Fruit fly (Drosophila melanogaster) whole organism, embryonic: Measurements from ENCODE around the gene PAPLA1.

Experiments used
- ATbp ChIP-seq: fragments of 200-800 bp; sonication (Bioruptor generic); optimal IDR thresholded peaks from 2 replicates; lab custom pipeline; 2017; ENCODE audit warnings: missing biosample characterization, mild to moderate bottlenecking, missing genetic modification characterization, missing genetic modification reagents
- BEAF-32 ChIP-seq: fragments of 200-800 bp; sonication (Bioruptor generic); optimal IDR thresholded peaks from 3 replicates; lab custom pipeline; 2017; ENCODE audit warnings: missing biosample characterization, missing genetic modification characterization, mild to moderate bottlenecking, moderate library complexity, missing genetic modification reagents
- Bdp1 ChIP-seq: fragments of 200-800 bp; sonication (Bioruptor generic); optimal IDR thresholded peaks from 3 replicates; lab custom pipeline; 2016; ENCODE audit warnings: missing biosample characterization, missing genetic modification characterization
- Bgb ChIP-seq: fragments of 200-800 bp; sonication (Bioruptor generic); IDR thresholded peaks from 2 replicates; pipeline ENCODE4 v1.3.6; 2022; ENCODE audit warnings: missing biosample characterization, missing genetic modification characterization; ENCODE audit not compliant: partially characterized antibody
- CG10366 ChIP-seq: fragments of 200-800 bp; sonication (Bioruptor generic); IDR thresholded peaks from 2 replicates; pipeline ENCODE4 v1.3.6; 2022; ENCODE audit warnings: missing biosample characterization, missing genetic modification characterization
- CG10959 ChIP-seq: fragments of 200-800 bp; sonication (Bioruptor generic); IDR thresholded peaks from 2 replicates; pipeline ENCODE4 v1.3.6; 2022; ENCODE audit warnings: missing biosample characterization, missing genetic modification characterization
- CG12744 ChIP-seq: fragments of 200-800 bp; sonication (Bioruptor generic); optimal IDR thresholded peaks from 2 replicates; lab custom pipeline; 2016; ENCODE audit warnings: missing biosample characterization, missing genetic modification characterization
- CG14965 ChIP-seq: fragments of 200-800 bp; sonication (Bioruptor generic); optimal IDR thresholded peaks from 2 replicates; lab custom pipeline; 2016; ENCODE audit warnings: missing biosample characterization, missing genetic modification characterization, borderline replicate concordance
- CG1603 ChIP-seq: fragments of 200-800 bp; sonication (Bioruptor generic); optimal IDR thresholded peaks from 2 replicates; lab custom pipeline; 2019; ENCODE audit warnings: missing biosample characterization, mild to moderate bottlenecking, missing genetic modification characterization, moderate library complexity
- CG17361 ChIP-seq: fragments of 200-800 bp; sonication (Bioruptor generic); IDR thresholded peaks from 3 replicates; pipeline ENCODE4 v1.3.6; 2022; ENCODE audit warnings: missing biosample characterization, missing genetic modification characterization
- CG17385 ChIP-seq: fragments of 200-800 bp; sonication (Bioruptor generic); optimal IDR thresholded peaks from 3 replicates; lab custom pipeline; 2018; ENCODE audit warnings: missing biosample characterization, mild to moderate bottlenecking, missing genetic modification characterization
- CG31224 ChIP-seq: fragments of 200-800 bp; sonication (Bioruptor generic); IDR thresholded peaks from 2 replicates; pipeline ENCODE4 v1.3.6; 2022; ENCODE audit warnings: missing biosample characterization, missing genetic modification characterization
- CG31441 ChIP-seq: fragments of 200-800 bp; sonication (Bioruptor generic); IDR thresholded peaks from 2 replicates; pipeline ENCODE4 v1.3.6; 2022; ENCODE audit warnings: missing biosample characterization, missing genetic modification characterization
- CG32772 ChIP-seq: fragments of 200-800 bp; sonication (Bioruptor generic); IDR thresholded peaks from 2 replicates; pipeline ENCODE4 v1.3.6; 2022; ENCODE audit warnings: missing biosample characterization, missing genetic modification characterization
- CG4328 ChIP-seq: fragments of 200-800 bp; sonication (Bioruptor generic); optimal IDR thresholded peaks from 3 replicates; lab custom pipeline; 2017; ENCODE audit warnings: missing biosample characterization, missing genetic modification reagents, missing genetic modification characterization
- CG4424 ChIP-seq: fragments of 200-800 bp; sonication (Bioruptor generic); optimal IDR thresholded peaks from 3 replicates; lab custom pipeline; 2016; ENCODE audit warnings: missing biosample characterization, missing genetic modification characterization
- CG6254 ChIP-seq: fragments of 200-800 bp; sonication (Bioruptor generic); optimal IDR thresholded peaks from 3 replicates; lab custom pipeline; 2017; ENCODE audit warnings: mild to moderate bottlenecking, missing biosample characterization, missing genetic modification reagents, missing genetic modification characterization
- CG6854 ChIP-seq: fragments of 200-800 bp; sonication (Bioruptor generic); optimal IDR thresholded peaks from 3 replicates; lab custom pipeline; 2017; ENCODE audit warnings: missing biosample characterization, mild to moderate bottlenecking, missing genetic modification characterization
- CG7786 ChIP-seq: fragments of 200-800 bp; sonication (Bioruptor generic); optimal IDR thresholded peaks from 2 replicates; lab custom pipeline; 2016; ENCODE audit warnings: missing biosample characterization, missing genetic modification characterization
- CG8089 ChIP-seq: fragments of 200-800 bp; sonication (Bioruptor generic); optimal IDR thresholded peaks from 3 replicates; lab custom pipeline; 2016; ENCODE audit warnings: missing biosample characterization, missing genetic modification characterization
- Chrac-16 ChIP-seq: fragments of 200-800 bp; sonication (Bioruptor generic); optimal IDR thresholded peaks from 3 replicates; lab custom pipeline; 2016; ENCODE audit warnings: missing biosample characterization, missing genetic modification characterization
- Hmr ChIP-seq: fragments of 200-800 bp; sonication (Bioruptor generic); optimal IDR thresholded peaks from 3 replicates; lab custom pipeline; 2017; ENCODE audit warnings: mild to moderate bottlenecking, missing biosample characterization, missing genetic modification reagents, missing genetic modification characterization
- Hmx ChIP-seq: fragments of 200-800 bp; sonication (Bioruptor generic); optimal IDR thresholded peaks from 2 replicates; lab custom pipeline; 2016; ENCODE audit warnings: missing biosample characterization, missing genetic modification characterization
- Hr3 ChIP-seq: fragments of 200-800 bp; sonication (Bioruptor generic); optimal IDR thresholded peaks from 3 replicates; lab custom pipeline; 2016; ENCODE audit warnings: missing biosample characterization, missing genetic modification characterization
- NK7.1 ChIP-seq: fragments of 200-800 bp; sonication (Bioruptor generic); optimal IDR thresholded peaks from 3 replicates; lab custom pipeline; 2016; ENCODE audit warnings: missing biosample characterization, missing genetic modification characterization
- Nf-YC ChIP-seq: fragments of 200-800 bp; optimal IDR thresholded peaks from 3 replicates; lab custom pipeline; 2019; ENCODE audit warnings: missing biosample characterization, mild to moderate bottlenecking, missing genetic modification characterization, moderate library complexity
- Sry-β ChIP-seq: fragments of 200-800 bp; sonication (Bioruptor generic); optimal IDR thresholded peaks from 2 replicates; lab custom pipeline; 2018; ENCODE audit warnings: missing biosample characterization, mild to moderate bottlenecking, missing genetic modification characterization, moderate library complexity
- ash1 ChIP-seq: fragments of 200-800 bp; sonication (Bioruptor generic); optimal IDR thresholded peaks from 2 replicates; lab custom pipeline; 2018; ENCODE audit warnings: missing biosample characterization, mild to moderate bottlenecking, missing genetic modification characterization
- ci ChIP-seq: fragments of 200-800 bp; sonication (Bioruptor generic); IDR thresholded peaks from 3 replicates; pipeline ENCODE4 v1.3.6; 2022; ENCODE audit warnings: missing biosample characterization, missing genetic modification characterization
- da ChIP-seq: fragments of 200-800 bp; sonication (Bioruptor generic); optimal IDR thresholded peaks from 2 replicates; lab custom pipeline; 2016; ENCODE audit warnings: missing biosample characterization, missing genetic modification characterization
- esg ChIP-seq: fragments of 200-800 bp; sonication (Bioruptor generic); conservative IDR thresholded peaks from 2 replicates; pipeline ENCODE4 v1.3.6; 2022; ENCODE audit warnings: missing biosample characterization, missing genetic modification characterization
- exex ChIP-seq: fragments of 200-800 bp; sonication (Bioruptor generic); optimal IDR thresholded peaks from 4 replicates; lab custom pipeline; 2018; ENCODE audit warnings: missing biosample characterization, mild to moderate bottlenecking, missing genetic modification characterization, moderate library complexity
- fd3F ChIP-seq: fragments of 200-800 bp; sonication (Bioruptor generic); optimal IDR thresholded peaks from 2 replicates; lab custom pipeline; 2018; ENCODE audit warnings: missing biosample characterization, mild to moderate bottlenecking, missing genetic modification characterization, moderate library complexity
- fru ChIP-seq: fragments of >200 bp; optimal IDR thresholded peaks from 2 replicates; lab custom pipeline; 2017
- ftz-f1 ChIP-seq: fragments of 200-800 bp; sonication (Bioruptor generic); optimal IDR thresholded peaks from 2 replicates; lab custom pipeline; 2016; ENCODE audit warnings: missing biosample characterization, missing genetic modification characterization
- fu2 ChIP-seq: fragments of 200-800 bp; sonication (Bioruptor generic); optimal IDR thresholded peaks from 2 replicates; lab custom pipeline; 2016; ENCODE audit warnings: missing biosample characterization, missing genetic modification characterization
- gem ChIP-seq: fragments of 200-800 bp; sonication (Bioruptor generic); optimal IDR thresholded peaks from 2 replicates; lab custom pipeline; 2019; ENCODE audit warnings: missing biosample characterization, mild to moderate bottlenecking, missing genetic modification characterization, moderate library complexity
- hb ChIP-seq: fragments of 200-800 bp; sonication (Bioruptor generic); IDR thresholded peaks from 3 replicates; pipeline ENCODE4 v1.3.6; 2022; ENCODE audit warnings: missing biosample characterization, missing genetic modification characterization; ENCODE audit not compliant: partially characterized antibody
- nerfin-1 ChIP-seq: fragments of 200-800 bp; sonication (Bioruptor generic); optimal IDR thresholded peaks from 3 replicates; lab custom pipeline; 2019; ENCODE audit warnings: missing biosample characterization, mild to moderate bottlenecking, missing genetic modification characterization, moderate library complexity
- nmo ChIP-seq: fragments of 200-800 bp; sonication (Bioruptor generic); optimal IDR thresholded peaks from 2 replicates; lab custom pipeline; 2018; ENCODE audit warnings: missing biosample characterization, mild to moderate bottlenecking, missing genetic modification characterization, moderate library complexity
- odd ChIP-seq: fragments of 200-800 bp; sonication (Bioruptor generic); optimal IDR thresholded peaks from 2 replicates; lab custom pipeline; 2017; ENCODE audit warnings: missing biosample characterization, mild to moderate bottlenecking, missing genetic modification characterization
- p53 ChIP-seq: fragments of 200-800 bp; sonication (Bioruptor generic); optimal IDR thresholded peaks from 2 replicates; lab custom pipeline; 2016; ENCODE audit warnings: missing biosample characterization, missing genetic modification characterization
- slp2 ChIP-seq: fragments of 200-800 bp; sonication (Bioruptor generic); optimal IDR thresholded peaks from 2 replicates; lab custom pipeline; 2016; ENCODE audit warnings: missing biosample characterization, missing genetic modification characterization
- sqz ChIP-seq: fragments of 200-800 bp; sonication (Bioruptor generic); optimal IDR thresholded peaks from 3 replicates; lab custom pipeline; 2018; ENCODE audit warnings: missing biosample characterization, mild to moderate bottlenecking, missing genetic modification characterization
- sr ChIP-seq: fragments of 200-800 bp; sonication (Bioruptor generic); IDR thresholded peaks from 3 replicates; pipeline ENCODE4 v1.3.6; 2022; ENCODE audit warnings: missing biosample characterization, missing genetic modification characterization
- tap ChIP-seq: fragments of 200-800 bp; optimal IDR thresholded peaks from 3 replicates; lab custom pipeline; 2019; ENCODE audit warnings: missing biosample characterization, mild to moderate bottlenecking, missing genetic modification characterization, moderate library complexity
- ttk ChIP-seq: fragments of 200-800 bp; sonication (Bioruptor generic); IDR thresholded peaks from 2 replicates; pipeline ENCODE4 v2.1.2; 2022; ENCODE audit warnings: missing biosample characterization, missing genetic modification characterization
- wdn ChIP-seq: fragments of 200-800 bp; sonication (Bioruptor generic); IDR thresholded peaks from 2 replicates; pipeline ENCODE4 v1.3.6; 2022; ENCODE audit warnings: missing biosample characterization, missing genetic modification characterization
- wek ChIP-seq: fragments of 200-800 bp; sonication (Bioruptor generic); optimal IDR thresholded peaks from 3 replicates; lab custom pipeline; 2018; ENCODE audit warnings: missing biosample characterization, mild to moderate bottlenecking, missing genetic modification characterization, moderate library complexity
- zf30C ChIP-seq: fragments of 200-800 bp; sonication (Bioruptor generic); optimal IDR thresholded peaks from 3 replicates; lab custom pipeline; 2018; ENCODE audit warnings: missing biosample characterization, mild to moderate bottlenecking, missing genetic modification characterization

The PAPLA1 gene

DNA sequence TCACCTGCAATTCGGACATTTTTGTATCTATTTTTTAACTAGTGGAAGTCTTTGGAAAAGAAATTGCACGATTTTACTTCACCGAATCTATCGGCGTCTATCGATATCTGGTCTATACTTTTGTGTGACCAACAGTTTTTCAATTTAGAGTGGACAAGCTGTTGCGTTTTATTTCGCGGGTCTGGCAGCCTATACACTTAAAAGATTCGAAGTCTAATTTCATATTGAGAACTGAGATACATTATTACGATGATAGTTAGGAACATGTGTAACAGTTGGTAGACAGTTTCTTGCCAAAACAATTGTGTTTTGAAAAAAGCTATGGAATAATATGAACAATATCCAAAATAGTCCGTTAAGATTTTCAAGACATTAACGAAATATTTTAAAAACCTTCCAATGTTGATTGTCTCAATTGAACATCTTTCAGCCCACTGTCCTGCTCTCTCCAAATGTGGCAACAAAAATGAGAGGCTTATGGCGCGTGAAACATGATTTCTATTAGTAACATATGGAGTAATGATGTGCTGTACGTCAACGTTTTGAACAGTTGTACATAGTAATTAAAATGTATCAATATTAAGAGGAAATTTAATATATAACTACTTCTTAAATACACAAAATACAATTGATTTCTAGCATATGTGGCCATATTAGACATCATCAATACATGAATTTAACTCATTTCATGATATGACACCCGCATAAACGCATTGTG is 3.0 kb upstream of the PAPLA1 start, which contains the start of gene Acbp1 (continued):
- TF ChIP-seq BEAF-32 (GFP tag; lab: Kevin White, UChicago) = peak; percentile 85
- TF ChIP-seq Bdp1 (GFP tag; lab: Kevin White, UChicago) = peak; percentile 92
- peak; percentile 96 for TF ChIP-seq fu2 (GFP tag; lab: Kevin White, UChicago)
- TF ChIP-seq slp2 (GFP tag; lab: Kevin White, UChicago) = peak; percentile 91
- TF ChIP-seq CG10366 (GFP tag; lab: Robert Waterston, UW) = peak; percentile 78
- peak; percentile 93 for TF ChIP-seq Nf-YC (tag; lab: Kevin White, UChicago)
- peak; percentile 96 for TF ChIP-seq CG17361 (GFP tag; lab: Robert Waterston, UW)
- TF ChIP-seq CG4424 (GFP tag; lab: Kevin White, UChicago) = peak; percentile 95
- peak; percentile 86 for TF ChIP-seq wdn (GFP tag; lab: Robert Waterston, UW)
- TF ChIP-seq zf30C (GFP tag; lab: Kevin White, UChicago) = peak; percentile 99
- peak; percentile 45; the same call in 1 of the 3 replicates for TF ChIP-seq sr (GFP tag; lab: Robert Waterston, UW)
- TF ChIP-seq Bgb = peak; percentile 83
- peak; percentile 90 for TF ChIP-seq NK7.1 (GFP tag; lab: Kevin White, UChicago)
- peak; percentile 92 for TF ChIP-seq exex (tag; lab: Kevin White, UChicago)
- TF ChIP-seq CG14965 (GFP tag; lab: Kevin White, UChicago) = peak; percentile 75
- peak; percentile 93 for TF ChIP-seq p53 (GFP tag; lab: Kevin White, UChicago)
- TF ChIP-seq nmo (GFP tag; lab: Kevin White, UChicago) = peak; percentile 96
- peak; percentile 85 for TF ChIP-seq CG31224 (GFP tag; lab: Robert Waterston, UW)
- TF ChIP-seq fd3F (GFP tag; lab: Kevin White, UChicago) = peak; percentile 92
- peak; percentile 90 for TF ChIP-seq CG32772 (GFP tag; lab: Robert Waterston, UW)
- peak; percentile 99 for TF ChIP-seq tap (tag; lab: Kevin White, UChicago)
- TF ChIP-seq CG6254 (GFP tag; lab: Kevin White, UChicago) = peak; percentile 94
- peak; percentile 97 for TF ChIP-seq nerfin-1 (tag; lab: Kevin White, UChicago)
- TF ChIP-seq fru = no peak
- TF ChIP-seq Sry-β (GFP tag; lab: Kevin White, UChicago) = peak; percentile 62
- TF ChIP-seq Chrac-16 = peak; percentile 88
- peak; percentile 98 for TF ChIP-seq gem (tag; lab: Kevin White, UChicago)
- TF ChIP-seq Hr3 (GFP tag; lab: Kevin White, UChicago) = peak; percentile 93
- TF ChIP-seq ci (GFP tag; lab: Robert Waterston, UW) = peak; percentile 95
- peak; percentile 80 for TF ChIP-seq ttk (GFP tag; lab: Robert Waterston, UW)
- peak; percentile 98 for TF ChIP-seq Hmr
- TF ChIP-seq esg = peak; percentile 88
- TF ChIP-seq CG4328 (GFP tag; lab: Kevin White, UChicago) = peak; percentile 98
- TF ChIP-seq ATbp = peak; percentile 95
- peak; percentile 99 for TF ChIP-seq CG6854 (GFP tag; lab: Kevin White, UChicago)
- peak; percentile 40 for TF ChIP-seq ash1 (GFP tag; lab: Kevin White, UChicago)
- peak; percentile 97 for TF ChIP-seq CG31441 (GFP tag; lab: Robert Waterston, UW)
- TF ChIP-seq CG7786 = peak; percentile 96
- TF ChIP-seq hb (GFP tag; lab: Robert Waterston, UW) = peak; percentile 62; the same call in 1 of the 3 replicates
- peak; percentile 99 for TF ChIP-seq odd (GFP tag; lab: Kevin White, UChicago)
- TF ChIP-seq wek (GFP tag; lab: Kevin White, UChicago) = peak; percentile 91
- peak; percentile 90 for TF ChIP-seq Hmx (GFP tag; lab: Kevin White, UChicago)
- peak; percentile 95 for TF ChIP-seq CG17385 (GFP tag; lab: Kevin White, UChicago)
- TF ChIP-seq ftz-f1 (GFP tag; lab: Kevin White, UChicago) = peak; percentile 32
- peak; percentile 94 for TF ChIP-seq CG12744 (GFP tag; lab: Kevin White, UChicago)
- peak; percentile 79 for TF ChIP-seq CG10959 (GFP tag; lab: Robert Waterston, UW)
- TF ChIP-seq CG1603 (tag; lab: Kevin White, UChicago) = peak; percentile 95
- peak; percentile 95 for TF ChIP-seq sqz (GFP tag; lab: Kevin White, UChicago)
- TF ChIP-seq CG8089 (GFP tag; lab: Kevin White, UChicago) = peak; percentile 92
- TF ChIP-seq da (GFP tag; lab: Kevin White, UChicago) = peak; percentile 81
